Fruit fly (Drosophila melanogaster): Measurements from ENCODE around the gene Rtnl2.

DNA sequence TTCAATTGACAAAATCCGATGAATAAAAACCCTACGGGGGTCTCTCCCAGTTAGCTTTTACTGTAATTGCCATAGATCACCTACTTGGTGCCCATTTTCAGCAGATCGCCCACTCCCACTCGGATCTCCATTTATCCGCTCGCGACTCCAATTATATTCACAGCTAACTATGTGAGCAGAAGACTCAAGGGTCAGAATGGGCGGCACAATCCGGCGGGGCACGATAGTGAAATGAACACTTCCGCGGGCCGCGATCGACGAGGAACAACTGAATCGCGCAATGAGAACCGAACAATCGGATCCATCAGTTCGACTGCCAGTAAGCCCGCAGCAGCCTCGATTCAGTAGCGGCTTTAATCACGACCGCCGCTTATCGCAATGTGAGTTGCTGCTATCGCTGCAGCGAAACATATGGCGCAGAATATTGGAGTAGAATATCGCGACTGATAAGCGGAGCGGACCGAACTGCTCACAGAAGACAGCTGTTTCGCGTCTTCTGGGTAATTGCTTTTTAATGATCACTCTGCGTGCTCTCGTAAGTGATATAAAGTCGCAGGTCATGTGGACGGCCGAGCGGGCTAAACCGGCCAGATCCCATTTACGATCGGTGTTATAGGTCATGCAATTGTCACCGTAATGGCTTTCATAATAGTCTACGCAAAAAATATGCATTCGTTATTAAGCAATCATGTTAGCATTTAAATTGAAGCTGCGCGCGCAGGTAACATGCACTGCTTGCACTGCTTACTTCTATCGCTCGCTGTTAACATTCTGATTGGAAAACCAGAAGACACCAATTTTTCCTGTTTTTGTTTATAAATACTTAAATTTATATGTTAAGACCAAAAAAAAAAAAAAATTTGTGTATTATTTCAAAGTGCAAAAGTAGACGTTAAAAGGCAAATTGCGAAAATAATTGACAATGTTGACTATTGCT lies 19.0 kb upstream of the Rtnl2 start, which contains the start of gene alpha-Est1:
- TF ChIP-seq br (GFP tag; optimal IDR thresholded peaks at IDR 0.05): no peak
- TF ChIP-seq Dfd (GFP tag; optimal IDR thresholded peaks at IDR 0.05): no peak
- no peak for TF ChIP-seq tai (GFP tag; optimal IDR thresholded peaks at IDR 0.05)
- no peak for TF ChIP-seq N (GFP tag; optimal IDR thresholded peaks at IDR 0.05)
- TF ChIP-seq psq (GFP tag; optimal IDR thresholded peaks at IDR 0.05): no peak
- TF ChIP-seq woc (GFP tag; optimal IDR thresholded peaks at IDR 0.05): no peak
- TF ChIP-seq dl (GFP tag; optimal IDR thresholded peaks at IDR 0.05; ENCODE audit: insufficient read depth in 1 of 2, partially characterized antibody in 2 of 2): no peak
- no peak for TF ChIP-seq ey (GFP tag; optimal IDR thresholded peaks at IDR 0.05)

All from whole organism, wandering third instar larva.